Worm (Caenorhabditis elegans) whole organism, early embryonic: ENCODE data around the gene clec-129.

Experiments
- aly-1 ChIP-seq: sonication (generic microtip); optimal IDR thresholded peaks from 2 replicates; lab custom pipeline; 2016; ENCODE audit warnings: missing genetic modification characterization, missing compliant biosample characterization
- ama-1 ChIP-seq: fragments of 150-350 bp; optimal IDR thresholded peaks from 2 replicates; lab custom pipeline; 2014
- ceh-13 ChIP-seq: fragments of 200-800 bp; sonication (Bioruptor generic); optimal IDR thresholded peaks from 2 replicates; lab custom pipeline; 2018; ENCODE audit warnings: mild to moderate bottlenecking, missing genetic modification characterization, missing compliant biosample characterization
- ceh-36 ChIP-seq: sonication (generic microtip); optimal IDR thresholded peaks from 2 replicates; lab custom pipeline; 2016; ENCODE audit warnings: missing genetic modification characterization, inconsistent platforms, missing compliant biosample characterization
- flt-1 ChIP-seq: fragments of 200-800 bp; sonication (Bioruptor generic); IDR thresholded peaks from 2 replicates; pipeline ENCODE4 v1.3.6; 2022; ENCODE audit warnings: missing genetic modification characterization, missing compliant biosample characterization
- hmbx-1 ChIP-seq: sonication (generic microtip); optimal IDR thresholded peaks from 2 replicates; lab custom pipeline; 2016; ENCODE audit warnings: mild to moderate bottlenecking, missing genetic modification characterization, missing compliant biosample characterization
- pes-1 ChIP-seq: fragments of 200-800 bp; sonication (Bioruptor generic); IDR thresholded peaks from 2 replicates; pipeline ENCODE4 v1.3.6; 2022; ENCODE audit warnings: missing genetic modification reagents, missing genetic modification characterization, missing compliant biosample characterization
- sea-1 ChIP-seq: fragments of 200-800 bp; sonication (Bioruptor generic); conservative IDR thresholded peaks from 2 replicates; pipeline ENCODE4 v1.3.6; 2022; ENCODE audit warnings: missing genetic modification characterization, missing compliant biosample characterization
- tbx-11 ChIP-seq: fragments of 200-800 bp; sonication (Bioruptor generic); IDR thresholded peaks from 2 replicates; pipeline ENCODE4 v1.3.6; 2022; ENCODE audit warnings: missing genetic modification characterization, missing compliant biosample characterization
- tbx-37 ChIP-seq: fragments of 200-800 bp; sonication (Bioruptor generic); conservative IDR thresholded peaks from 2 replicates; pipeline ENCODE4 v1.3.6; 2022; ENCODE audit warnings: missing genetic modification reagents, missing genetic modification characterization, missing compliant biosample characterization
- tra-4 ChIP-seq: sonication (generic microtip); optimal IDR thresholded peaks from 2 replicates; lab custom pipeline; 2017; ENCODE audit warnings: missing genetic modification characterization, missing compliant biosample characterization

- TF ChIP-seq ceh-13 (GFP tag; lab: Kevin White, UChicago) (no peak), hmbx-1 (tag; lab: Kevin White, UChicago) (no peak), ama-1 (lab: Kevin White, UChicago) (no peak), flt-1 (no peak), tbx-11 (GFP tag; lab: Robert Waterston, UW) (no peak), aly-1 (tag; lab: Kevin White, UChicago) (no peak), tra-4 (no peak), sea-1 (GFP tag; lab: Robert Waterston, UW) (no peak), ceh-36 (no peak), pes-1 (GFP tag; lab: Robert Waterston, UW) (no peak), tbx-37 (GFP tag; lab: Robert Waterston, UW) (no peak)
Observed at ce11 chrII:3617512-3617911, 46.2 kb downstream of the clec-129 start, which contains the start of gene F40E12.1.
